Worm (Caenorhabditis elegans) whole organism, L2 larva: ENCODE measurements around the gene cyb-2.1.
"Not testable (repeated sequence)": the region's sequence is repeated elsewhere in the genome, so short reads cannot be mapped to it uniquely, and the experiment has no call there.

ENCODE experiments used
- alr-1 ChIP-seq: fragments of 150-350 bp; optimal IDR thresholded peaks from 2 replicates; lab custom pipeline; 2014; ENCODE audit warnings: missing biosample characterization, missing genetic modification characterization
- aly-2 ChIP-seq: fragments of 150-350 bp; optimal IDR thresholded peaks from 2 replicates; lab custom pipeline; 2014; ENCODE audit warnings: missing biosample characterization, missing genetic modification characterization
- ceh-82 ChIP-seq: fragments of 150-350 bp; optimal IDR thresholded peaks from 2 replicates; lab custom pipeline; 2014; ENCODE audit warnings: missing biosample characterization, missing genetic modification characterization
- egl-27 ChIP-seq: sonication (generic microtip); optimal IDR thresholded peaks from 3 replicates; lab custom pipeline; 2017; ENCODE audit warnings: missing biosample characterization, missing genetic modification reagents, missing genetic modification characterization
- lin-13 ChIP-seq: fragments of 150-350 bp; optimal IDR thresholded peaks from 2 replicates; lab custom pipeline; 2014; ENCODE audit warnings: missing biosample characterization, missing genetic modification reagents, missing genetic modification characterization
- lin-39 ChIP-seq: fragments of 150-350 bp; optimal IDR thresholded peaks from 2 replicates; lab custom pipeline; 2014; ENCODE audit warnings: missing biosample characterization, missing genetic modification reagents, missing genetic modification characterization
- nhr-12 ChIP-seq: fragments of 150-350 bp; optimal IDR thresholded peaks from 2 replicates; lab custom pipeline; 2014; ENCODE audit warnings: missing biosample characterization, missing genetic modification characterization
- nhr-237 ChIP-seq: fragments of 150-350 bp; optimal IDR thresholded peaks from 2 replicates; lab custom pipeline; 2014; ENCODE audit warnings: missing biosample characterization, missing genetic modification characterization
- sma-9 ChIP-seq, 2 experiments: fragments of 150-350 bp in 1 of 2; sonication (generic microtip) in 1 of 2; optimal IDR thresholded peaks; 2 replicates each; lab custom pipeline; 2014 to 2016; ENCODE audit warnings: missing genetic modification characterization in 2 of 2, mild to moderate bottlenecking in 1 of 2, missing biosample characterization in 1 of 2, missing compliant biosample characterization in 1 of 2, missing genetic modification reagents in 1 of 2, moderate library complexity in 1 of 2
- unc-39 ChIP-seq: fragments of 150-350 bp; optimal IDR thresholded peaks from 2 replicates; lab custom pipeline; 2014; ENCODE audit warnings: missing biosample characterization, missing genetic modification characterization
- zag-1 ChIP-seq: fragments of 150-350 bp; optimal IDR thresholded peaks from 2 replicates; lab custom pipeline; 2014; ENCODE audit warnings: missing biosample characterization, missing genetic modification characterization
- ztf-4 ChIP-seq: fragments of 150-350 bp; optimal IDR thresholded peaks from 2 replicates; lab custom pipeline; 2014; ENCODE audit warnings: missing biosample characterization, missing genetic modification characterization

DNA sequence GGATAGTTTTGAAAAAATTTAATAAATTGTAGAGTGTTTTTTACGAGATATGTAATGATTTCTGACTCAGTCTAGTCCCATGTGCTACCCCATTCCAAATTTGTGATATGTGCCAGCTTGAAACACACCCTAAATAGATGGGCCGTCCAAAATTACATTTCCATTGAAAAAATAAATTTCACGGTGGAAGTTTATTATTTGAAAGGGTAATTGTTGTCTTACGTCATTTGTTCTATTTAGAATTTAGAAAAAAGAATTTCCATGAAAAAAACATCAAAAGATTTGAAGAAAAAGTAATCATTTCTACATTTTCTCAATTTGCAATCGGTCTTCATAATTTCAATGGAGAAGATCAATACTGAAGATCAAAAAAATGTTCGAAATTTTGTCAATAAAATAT, 30.8 kb upstream of the cyb-2.1 start, which contains the start of gene Y69E1A.4:
- TF ChIP-seq egl-27 (tag; lab: Kevin White, UChicago); sma-9 (GFP tag; optimal IDR thresholded peaks at IDR 0.05; lab: Kevin White, UChicago); sma-9 (tag; optimal IDR thresholded peaks at IDR 0.05; lab: Kevin White, UChicago); nhr-237 (tag; lab: Kevin White, UChicago); ceh-82 (tag; lab: Kevin White, UChicago); aly-2; zag-1; nhr-12 (tag; lab: Kevin White, UChicago); alr-1; ztf-4 (tag; lab: Kevin White, UChicago); unc-39; lin-13 (GFP tag; lab: Kevin White, UChicago); lin-39 (tag; lab: Kevin White, UChicago): not testable (repeated sequence)
